Fruit fly (Drosophila melanogaster): ENCODE measurements around the gene sn.

The sn gene

dm6 chrX:7972363-7972942, 8.6 kb downstream of the sn start:
- TF ChIP-seq CrebA (GFP tag; optimal IDR thresholded peaks at IDR 0.05; ENCODE audit: borderline replicate concordance), result peak; percentile 48
- peak; percentile 17 for TF ChIP-seq Rel (GFP tag; optimal IDR thresholded peaks at IDR 0.05)
- peak; percentile 33 for TF ChIP-seq Rel (tag; optimal IDR thresholded peaks at IDR 0.05)
- TF ChIP-seq jim (GFP tag; optimal IDR thresholded peaks at IDR 0.05), result no peak
- peak; percentile 86 for TF ChIP-seq Sp1 (GFP tag; optimal IDR thresholded peaks at IDR 0.05)
- TF ChIP-seq HLH106 (tag; optimal IDR thresholded peaks at IDR 0.05), result peak; percentile 76
- TF ChIP-seq dmrt93B (GFP tag; optimal IDR thresholded peaks at IDR 0.05), result peak; percentile 78
- peak; percentile 72 for TF ChIP-seq sv (GFP tag; optimal IDR thresholded peaks at IDR 0.05)
- TF ChIP-seq Mio (GFP tag; optimal IDR thresholded peaks at IDR 0.05), result no peak
- peak; percentile 16 for TF ChIP-seq tai (GFP tag; optimal IDR thresholded peaks at IDR 0.05)
- TF ChIP-seq GATAd (GFP tag; optimal IDR thresholded peaks at IDR 0.05), result no peak
- TF ChIP-seq Dif (GFP tag; optimal IDR thresholded peaks at IDR 0.05; ENCODE audit: partially characterized antibody), result no peak
- no peak for TF ChIP-seq dsf (GFP tag; optimal IDR thresholded peaks at IDR 0.05; ENCODE audit: borderline replicate concordance)
- peak; percentile 86 for TF ChIP-seq ey (GFP tag; optimal IDR thresholded peaks at IDR 0.05)
- no peak for TF ChIP-seq usp (GFP tag; optimal IDR thresholded peaks at IDR 0.05)
- TF ChIP-seq CG9705 (GFP tag; optimal IDR thresholded peaks at IDR 0.05), result peak; percentile 59
- TF ChIP-seq Hr78 (GFP tag; optimal IDR thresholded peaks at IDR 0.05), result no peak
- peak; percentile 67 for TF ChIP-seq brk (GFP tag; optimal IDR thresholded peaks at IDR 0.05)
- no peak for TF ChIP-seq Hr83 (GFP tag; optimal IDR thresholded peaks at IDR 0.05; ENCODE audit: poor library complexity, severe bottlenecking)
- peak; percentile 79 for TF ChIP-seq OdsH (GFP tag; optimal IDR thresholded peaks at IDR 0.05)
- peak; percentile 77 for TF ChIP-seq psq (GFP tag; optimal IDR thresholded peaks at IDR 0.05)
- peak; percentile 72 for TF ChIP-seq CG32264 (GFP tag; optimal IDR thresholded peaks at IDR 0.05)
- TF ChIP-seq N (GFP tag; optimal IDR thresholded peaks at IDR 0.05), result no peak
- TF ChIP-seq foxo (GFP tag; optimal IDR thresholded peaks at IDR 0.05), result peak in 1 of 2 experiments; percentile 88
- TF ChIP-seq Vsx2 (GFP tag; optimal IDR thresholded peaks at IDR 0.05; ENCODE audit: partially characterized antibody), result no peak
- TF ChIP-seq pan (optimal IDR thresholded peaks at IDR 0.05), result no peak
- peak; percentile 2 for TF ChIP-seq Jra (GFP tag; optimal IDR thresholded peaks at IDR 0.05)
- TF ChIP-seq Dfd (GFP tag; optimal IDR thresholded peaks at IDR 0.05), result no peak
- no peak for TF ChIP-seq dl (GFP tag; optimal IDR thresholded peaks at IDR 0.05; ENCODE audit: insufficient read depth in 1 of 2, partially characterized antibody in 2 of 2)
- peak; percentile 80 for TF ChIP-seq Hnf4 (GFP tag; optimal IDR thresholded peaks at IDR 0.05)
- TF ChIP-seq lola (GFP tag; optimal IDR thresholded peaks at IDR 0.05), result no peak
- peak; percentile 83 for TF ChIP-seq br (GFP tag; optimal IDR thresholded peaks at IDR 0.05)
- TF ChIP-seq Myc (optimal IDR thresholded peaks at IDR 0.05), result no peak
- no peak for TF ChIP-seq Abd-B (GFP tag; optimal IDR thresholded peaks at IDR 0.05)
- peak; percentile 86 for TF ChIP-seq rgr (GFP tag; optimal IDR thresholded peaks at IDR 0.05)
- peak; percentile 74 for TF ChIP-seq woc (GFP tag; optimal IDR thresholded peaks at IDR 0.05)
- peak; percentile 86 for TF ChIP-seq h (GFP tag; optimal IDR thresholded peaks at IDR 0.05)
- peak; percentile 84 for TF ChIP-seq fru (GFP tag; optimal IDR thresholded peaks at IDR 0.05)
- peak; percentile 68 for TF ChIP-seq sage (GFP tag; optimal IDR thresholded peaks at IDR 0.05)

dm6 chrX:7973325-7973954, 9.6 kb downstream of the sn start:
- peak; percentile 61 for TF ChIP-seq psq (GFP tag; optimal IDR thresholded peaks at IDR 0.05)
- TF ChIP-seq pan (optimal IDR thresholded peaks at IDR 0.05), result no peak
- peak; percentile 20 for TF ChIP-seq h (GFP tag; optimal IDR thresholded peaks at IDR 0.05)
- peak; percentile 38 for TF ChIP-seq Jra (GFP tag; optimal IDR thresholded peaks at IDR 0.05)
- TF ChIP-seq foxo (GFP tag; optimal IDR thresholded peaks at IDR 0.05), result no peak
- TF ChIP-seq Rel (GFP tag; optimal IDR thresholded peaks at IDR 0.05), result no peak
- TF ChIP-seq Rel (tag; optimal IDR thresholded peaks at IDR 0.05), result no peak
- no peak for TF ChIP-seq rgr (GFP tag; optimal IDR thresholded peaks at IDR 0.05)
- TF ChIP-seq br (GFP tag; optimal IDR thresholded peaks at IDR 0.05), result no peak

All from whole organism, wandering third instar larva.